Fruit fly (Drosophila melanogaster) whole organism, embryonic: ENCODE data around the gene CG14043.

ENCODE experiments used
- TFAM ChIP-seq: fragments of 200-800 bp; sonication (Bioruptor generic); optimal IDR thresholded peaks from 2 replicates; lab custom pipeline; 2017; ENCODE audit warnings: missing biosample characterization, missing genetic modification characterization, inconsistent platforms
- Xrp1 ChIP-seq: fragments of 200-800 bp; sonication (Bioruptor generic); IDR thresholded peaks from 2 replicates; pipeline ENCODE4 v1.3.6; 2022; ENCODE audit warnings: missing biosample characterization, missing genetic modification characterization
- ase ChIP-seq: fragments of 200-800 bp; sonication (Bioruptor generic); IDR thresholded peaks from 3 replicates; pipeline ENCODE4 v1.3.6; 2022; ENCODE audit warnings: missing biosample characterization, missing genetic modification characterization
- bigmax ChIP-seq: fragments of 200-800 bp; sonication (Bioruptor generic); optimal IDR thresholded peaks from 2 replicates; lab custom pipeline; 2018; ENCODE audit warnings: missing biosample characterization, mild to moderate bottlenecking, missing genetic modification characterization

DNA sequence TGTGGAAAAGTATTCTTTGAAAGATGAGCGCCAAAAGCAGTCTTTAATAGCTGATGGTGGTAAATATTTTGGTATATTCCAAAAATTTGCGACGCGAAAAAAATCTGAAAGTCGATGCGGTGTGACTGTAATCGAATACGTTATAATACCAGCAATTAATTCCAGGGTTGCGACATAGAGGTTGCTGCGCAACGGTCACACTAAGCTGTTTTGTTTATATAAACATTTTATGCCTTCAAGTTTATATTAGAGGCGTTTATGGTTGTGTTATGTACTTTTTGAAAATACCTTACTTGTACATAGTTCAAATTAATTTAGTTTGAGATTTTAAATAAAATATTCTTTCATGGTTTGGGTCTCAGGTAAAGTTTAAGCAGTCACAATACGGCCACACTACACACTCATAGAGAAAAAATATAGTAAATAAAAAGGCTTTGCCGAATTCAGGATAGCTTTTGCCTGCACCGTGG lies at the start of gene CG14043:
- no peak for TF ChIP-seq Xrp1
- no peak for TF ChIP-seq TFAM (GFP tag; lab: Kevin White, UChicago)
- no peak for TF ChIP-seq bigmax (GFP tag; lab: Kevin White, UChicago)
- TF ChIP-seq ase (GFP tag; lab: Robert Waterston, UW): no peak
